Worm (Caenorhabditis elegans): Measurements from ENCODE around the gene F41F3.9.

Gene F41F3.9

DNA sequence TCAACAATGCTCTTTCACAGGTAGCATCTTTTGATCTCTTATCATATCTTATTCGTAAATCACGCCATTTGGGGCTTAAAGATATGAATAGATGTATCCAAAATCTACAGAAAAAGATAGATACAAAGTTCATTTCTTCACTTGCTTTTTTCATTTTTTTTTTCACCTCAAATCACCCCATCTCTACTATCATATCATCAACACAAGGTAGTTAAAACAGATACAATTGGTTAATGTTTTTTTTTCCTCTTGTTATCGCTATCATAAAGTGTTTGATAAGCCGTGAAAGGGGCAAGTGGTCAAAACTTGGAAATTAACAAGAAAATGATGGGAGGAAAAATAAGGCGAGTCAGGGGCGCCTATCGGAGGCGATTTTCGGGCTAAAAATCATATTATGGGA is 25.0 kb upstream of the F41F3.9 start:
- peak; percentile 77 for TF ChIP-seq elt-2 (tag; optimal IDR thresholded peaks at IDR 0.05)
- TF ChIP-seq nhr-25 (tag; optimal IDR thresholded peaks at IDR 0.05), result peak; percentile 10
- TF ChIP-seq ama-1 (optimal IDR thresholded peaks at IDR 0.05), result no peak
- no peak for TF ChIP-seq skn-1 (tag; optimal IDR thresholded peaks at IDR 0.05)
- peak; percentile 15 for TF ChIP-seq nhr-43 (tag; optimal IDR thresholded peaks at IDR 0.05; ENCODE audit: poor library complexity, severe bottlenecking)
- TF ChIP-seq nfya-1 (tag; optimal IDR thresholded peaks at IDR 0.05; ENCODE audit: insufficient read depth), result no peak
- no peak for TF ChIP-seq fkh-10 (GFP tag; optimal IDR thresholded peaks at IDR 0.05)
- no peak for TF ChIP-seq nhr-77 (tag; optimal IDR thresholded peaks at IDR 0.05)
- TF ChIP-seq elt-3 (tag; optimal IDR thresholded peaks at IDR 0.05), result peak in 2 of 3 experiments; percentile 89 to 96
- peak; percentile 21 for TF ChIP-seq R02D3.7 (tag; optimal IDR thresholded peaks at IDR 0.05)
- no peak for TF ChIP-seq zag-1 (tag; optimal IDR thresholded peaks at IDR 0.05)
- TF ChIP-seq unc-39 (tag; optimal IDR thresholded peaks at IDR 0.05), result no peak
- TF ChIP-seq fos-1 (tag; optimal IDR thresholded peaks at IDR 0.05), result no peak
- peak; percentile 48 for TF ChIP-seq pqm-1 (tag; optimal IDR thresholded peaks at IDR 0.05)
- no peak for TF ChIP-seq hmg-11 (tag; optimal IDR thresholded peaks at IDR 0.05)
- no peak for TF ChIP-seq nhr-237 (tag; optimal IDR thresholded peaks at IDR 0.05)
- TF ChIP-seq ztf-11 (tag; optimal IDR thresholded peaks at IDR 0.05), result no peak
- TF ChIP-seq nhr-11 (tag; optimal IDR thresholded peaks at IDR 0.05), result no peak
- TF ChIP-seq mdl-1 (tag; optimal IDR thresholded peaks at IDR 0.05), result no peak
- TF ChIP-seq ceh-9 (tag; optimal IDR thresholded peaks at IDR 0.05), result no peak

DNA sequence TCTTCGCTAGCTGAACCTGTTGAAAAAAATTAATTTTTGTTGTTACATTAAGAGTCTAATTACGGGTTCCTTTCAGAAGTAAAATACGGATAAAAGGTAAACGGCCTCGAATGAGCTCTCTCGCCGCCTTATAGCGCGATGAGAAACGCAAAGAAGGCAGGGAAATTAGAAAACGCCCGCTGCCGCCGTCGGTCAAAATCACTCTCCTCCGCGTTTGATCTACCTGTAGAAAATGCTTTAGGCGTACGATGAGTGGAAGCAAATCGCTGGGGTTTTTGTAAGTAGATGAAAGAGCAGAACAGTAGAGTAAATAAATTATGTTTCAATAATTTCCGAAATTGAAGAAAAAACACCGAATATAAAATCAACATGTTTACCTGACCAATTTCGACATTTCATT is 18.1 kb upstream of the F41F3.9 start:
- TF ChIP-seq ztf-4 (tag; optimal IDR thresholded peaks at IDR 0.05), result no peak
- TF ChIP-seq lsy-12 (tag; optimal IDR thresholded peaks at IDR 0.05), result no peak
- TF ChIP-seq eor-1 (tag; optimal IDR thresholded peaks at IDR 0.05), result no peak
- TF ChIP-seq unc-62 (GFP tag; optimal IDR thresholded peaks at IDR 0.05), result no peak
- no peak for TF ChIP-seq R02D3.7 (tag; optimal IDR thresholded peaks at IDR 0.05)
- TF ChIP-seq skn-1 (tag; optimal IDR thresholded peaks at IDR 0.05), result no peak
- no peak for TF ChIP-seq fos-1 (tag; optimal IDR thresholded peaks at IDR 0.05)

DNA sequence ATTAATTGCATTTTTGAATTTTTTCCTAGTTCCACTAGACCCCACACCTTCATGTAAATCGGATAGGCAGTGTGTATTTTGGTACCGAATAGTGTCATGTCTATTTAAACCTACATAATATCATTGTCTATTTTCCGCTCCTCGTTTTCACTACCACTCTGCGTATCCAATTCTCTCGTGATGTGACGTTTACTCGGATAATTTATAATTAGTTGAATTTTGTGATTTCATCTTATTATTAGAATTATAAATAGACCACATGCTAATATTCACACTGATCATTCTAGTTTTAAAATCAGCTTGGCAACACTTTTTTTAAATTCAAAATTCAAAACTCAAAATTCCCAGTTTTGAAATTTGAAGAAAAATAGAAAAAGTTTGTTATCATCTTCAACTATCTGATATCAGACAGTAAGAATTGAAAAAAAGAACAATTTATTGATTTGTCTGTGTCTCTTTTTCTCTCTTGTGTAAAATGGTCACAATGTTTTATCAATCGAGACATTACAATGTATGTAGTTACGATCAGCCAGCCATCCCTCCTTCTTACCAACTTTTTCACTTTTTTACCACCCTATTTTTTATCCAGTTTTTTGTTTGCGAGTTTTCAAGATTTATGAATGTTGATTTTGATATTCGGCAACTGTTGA is 14.6 kb upstream of the F41F3.9 start:
- TF ChIP-seq ceh-9 (tag; optimal IDR thresholded peaks at IDR 0.05) (no peak), nhr-67 (tag; optimal IDR thresholded peaks at IDR 0.05) (no peak), nhr-25 (tag; optimal IDR thresholded peaks at IDR 0.05) (no peak), pha-4 (tag; optimal IDR thresholded peaks at IDR 0.05) (peak; percentile 14), snpc-4 (tag; optimal IDR thresholded peaks at IDR 0.05) (no peak), nhr-76 (tag; optimal IDR thresholded peaks at IDR 0.05) (no peak), elt-2 (tag; optimal IDR thresholded peaks at IDR 0.05) (peak; percentile 60), nhr-23 (tag; optimal IDR thresholded peaks at IDR 0.05) (no peak), mdl-1 (tag; optimal IDR thresholded peaks at IDR 0.05) (no peak), elt-1 (tag; optimal IDR thresholded peaks at IDR 0.05) (no peak), ceh-82 (tag; optimal IDR thresholded peaks at IDR 0.05) (no peak), ceh-28 (tag; optimal IDR thresholded peaks at IDR 0.05) (peak; percentile 45), jun-1 (tag; optimal IDR thresholded peaks at IDR 0.05) (no peak), lin-39 (tag; optimal IDR thresholded peaks at IDR 0.05) (no peak), ZK546.5 (tag; optimal IDR thresholded peaks at IDR 0.05) (no peak), sea-2 (GFP tag; optimal IDR thresholded peaks at IDR 0.05) (no peak), lsy-12 (tag; optimal IDR thresholded peaks at IDR 0.05) (no peak), nhr-12 (tag; optimal IDR thresholded peaks at IDR 0.05) (no peak), egl-27 (tag; optimal IDR thresholded peaks at IDR 0.05) (no peak), hmg-11 (tag; optimal IDR thresholded peaks at IDR 0.05) (no peak), mml-1 (tag; optimal IDR thresholded peaks at IDR 0.05) (no peak)

DNA sequence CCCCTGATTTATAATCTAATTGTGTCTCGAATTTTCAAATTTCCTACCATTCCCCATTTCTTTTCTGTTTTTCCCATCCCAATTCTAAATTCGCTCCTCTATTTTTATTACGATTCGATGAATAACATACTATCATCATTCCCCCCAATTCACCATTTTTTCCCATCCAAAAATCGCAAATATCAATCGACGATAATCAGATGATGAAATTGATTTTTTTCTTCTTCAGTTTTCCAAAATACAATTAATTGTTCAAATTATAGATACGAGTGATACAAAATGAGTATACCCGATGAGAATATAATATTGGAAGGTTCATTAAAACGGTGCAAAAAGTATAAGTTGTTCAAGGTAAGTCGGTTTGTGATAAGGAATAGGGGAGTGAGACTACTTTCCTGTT is 12.6 kb upstream of the F41F3.9 start, which contains the start of gene soc-1:
Gene soc-1, plus strand, starts transcription at position 262 of the 400 bp plus-strand sequence.
- TF ChIP-seq elt-3 (tag; optimal IDR thresholded peaks at IDR 0.05), result no peak
- TF ChIP-seq ceh-9 (tag; optimal IDR thresholded peaks at IDR 0.05), result no peak
- no peak for TF ChIP-seq ceh-16 (tag; optimal IDR thresholded peaks at IDR 0.05)
- no peak for TF ChIP-seq nhr-43 (tag; optimal IDR thresholded peaks at IDR 0.05; ENCODE audit: poor library complexity, severe bottlenecking)
- TF ChIP-seq mdl-1 (tag; optimal IDR thresholded peaks at IDR 0.05), result no peak
- TF ChIP-seq fos-1 (tag; optimal IDR thresholded peaks at IDR 0.05), result no peak
- no peak for TF ChIP-seq sea-2 (GFP tag; optimal IDR thresholded peaks at IDR 0.05)
- TF ChIP-seq elt-1 (tag; optimal IDR thresholded peaks at IDR 0.05), result no peak
- no peak for TF ChIP-seq lin-15B (tag; optimal IDR thresholded peaks at IDR 0.05)
- TF ChIP-seq nhr-12 (tag; optimal IDR thresholded peaks at IDR 0.05), result no peak

All from whole organism, L3 larva.